Worm (Caenorhabditis elegans) whole organism, mixed stage, embryonic: ENCODE data around the gene T22G5.3.

Experiments
- elt-3 ChIP-seq: fragments of 150-350 bp; optimal IDR thresholded peaks from 2 replicates; lab custom pipeline; 2014; ENCODE audit warnings: missing biosample characterization, missing genetic modification characterization
- nhr-12 ChIP-seq: fragments of 150-350 bp; optimal IDR thresholded peaks from 2 replicates; lab custom pipeline; 2014; ENCODE audit warnings: missing biosample characterization, missing genetic modification characterization

ce11 chrV:13890473-13890872 lies 9.8 kb downstream of the T22G5.3 start, which contains the start of gene lbp-8:
- TF ChIP-seq elt-3 (tag; lab: Kevin White, UChicago): no peak
- TF ChIP-seq nhr-12: no peak
